Worm (Caenorhabditis elegans): ENCODE data around the gene srx-50.
A peak's percentile ranks its signal among the peaks of the same experiment; 100 is the strongest.

srx-50 gene

DNA sequence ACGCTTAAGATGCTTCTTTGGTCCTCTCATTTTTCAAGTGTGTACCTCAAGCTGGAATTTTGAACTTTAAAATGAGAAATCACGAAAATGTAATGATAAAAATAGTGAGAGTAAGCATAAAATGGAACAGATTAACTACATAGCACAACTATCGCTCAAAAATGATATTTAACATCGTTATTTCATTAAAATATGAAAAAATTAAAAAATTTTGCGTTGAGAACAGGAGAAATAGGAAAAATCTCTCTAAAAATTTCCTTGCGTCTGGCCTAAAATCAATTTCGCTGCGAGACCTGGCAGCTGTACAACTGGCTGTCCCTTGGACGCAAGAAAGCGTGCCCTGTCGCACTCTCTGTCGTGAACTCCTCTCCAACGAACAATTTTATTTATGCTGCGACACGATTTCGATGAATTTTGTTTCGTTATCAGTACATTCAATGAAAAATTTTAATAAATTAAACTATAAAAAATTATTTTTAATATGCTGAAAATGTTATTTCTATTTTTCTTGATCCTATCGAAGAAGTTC lies 26.9 kb downstream of the srx-50 start, which contains the start of gene rps-4 (continued):
- TF ChIP-seq nhr-76 (tag; optimal IDR thresholded peaks at IDR 0.05) (no peak), mep-1 (tag; optimal IDR thresholded peaks at IDR 0.05) (peak; percentile 96), tlp-1 (tag; optimal IDR thresholded peaks at IDR 0.05) (no peak), nhr-90 (tag; optimal IDR thresholded peaks at IDR 0.05; ENCODE audit: poor library complexity) (peak; percentile 89), lsy-2 (tag; optimal IDR thresholded peaks at IDR 0.05) (peak; percentile 91 to 95), lir-3 (tag; optimal IDR thresholded peaks at IDR 0.05; ENCODE audit: poor library complexity) (peak; percentile 74), zag-1 (tag; optimal IDR thresholded peaks at IDR 0.05) (no peak), mdl-1 (tag; optimal IDR thresholded peaks at IDR 0.05) (peak in 1 of 2 experiments; percentile 73), ceh-8 (GFP tag; optimal IDR thresholded peaks at IDR 0.05) (peak; percentile 74), C04F5.9 (tag; optimal IDR thresholded peaks at IDR 0.05) (peak; percentile 62), mab-9 (GFP tag; IDR thresholded peaks at IDR 0.05) (no peak), efl-3 (GFP tag; optimal IDR thresholded peaks at IDR 0.05) (no peak), egl-27 (tag; optimal IDR thresholded peaks at IDR 0.05) (no peak), ets-5 (GFP tag; IDR thresholded peaks at IDR 0.05) (no peak), lin-14 (GFP tag; optimal IDR thresholded peaks at IDR 0.05) (peak; percentile 96), nhr-237 (tag; optimal IDR thresholded peaks at IDR 0.05) (peak; percentile 71), xbp-1 (tag; optimal IDR thresholded peaks at IDR 0.05) (peak; percentile 92), nhr-11 (tag; optimal IDR thresholded peaks at IDR 0.05) (peak; percentile 65), pag-3 (tag; optimal IDR thresholded peaks at IDR 0.05; ENCODE audit: borderline replicate concordance, insufficient read depth) (no peak), unc-130 (tag; optimal IDR thresholded peaks at IDR 0.05) (peak; percentile 81), alr-1 (tag; optimal IDR thresholded peaks at IDR 0.05; ENCODE audit: borderline replicate concordance) (no peak), pqm-1 (tag; optimal IDR thresholded peaks at IDR 0.05) (no peak), nhr-20 (tag; optimal IDR thresholded peaks at IDR 0.05) (peak; percentile 93), tbx-2 (tag; optimal IDR thresholded peaks at IDR 0.05) (peak; percentile 92), ceh-63 (GFP tag; optimal IDR thresholded peaks at IDR 0.05) (no peak), hpl-2 (GFP tag; optimal IDR thresholded peaks at IDR 0.05) (peak; percentile 85), fos-1 (tag; optimal IDR thresholded peaks at IDR 0.05) (peak; percentile 61), nhr-71 (tag; optimal IDR thresholded peaks at IDR 0.05) (peak; percentile 95), unc-30 (tag; optimal IDR thresholded peaks at IDR 0.05) (no peak), sup-37 (GFP tag; optimal IDR thresholded peaks at IDR 0.05) (peak; percentile 72), dpl-1 (GFP tag; optimal IDR thresholded peaks at IDR 0.05) (peak; percentile 82 to 87 (median 83)), ceh-90 (tag; optimal IDR thresholded peaks at IDR 0.05) (peak; percentile 58), F16B12.6 (tag; optimal IDR thresholded peaks at IDR 0.05) (peak; percentile 65), pax-3 (tag; optimal IDR thresholded peaks at IDR 0.05) (peak; percentile 68), grh-1 (GFP tag; IDR thresholded peaks at IDR 0.05) (peak; percentile 80), sox-4 (tag; optimal IDR thresholded peaks at IDR 0.05) (peak; percentile 70), swsn-7 (tag; optimal IDR thresholded peaks at IDR 0.05) (peak; percentile 91), efl-1 (optimal IDR thresholded peaks at IDR 0.05) (peak; percentile 88 to 91), efl-1 (GFP tag; optimal IDR thresholded peaks at IDR 0.05 in 1 of 2) (peak; percentile 83 to 97), mef-2 (tag; optimal IDR thresholded peaks at IDR 0.05) (peak; percentile 51), nhr-47 (tag; optimal IDR thresholded peaks at IDR 0.05) (peak; percentile 92), ztf-11 (tag; optimal IDR thresholded peaks at IDR 0.05) (peak in 1 of 2 experiments; percentile 74), blmp-1 (tag; optimal IDR thresholded peaks at IDR 0.05) (peak; percentile 69), elt-2 (tag; optimal IDR thresholded peaks at IDR 0.05) (peak; percentile 75), hlh-17 (GFP tag; optimal IDR thresholded peaks at IDR 0.05; ENCODE audit: borderline replicate concordance) (no peak), aha-1 (tag; optimal IDR thresholded peaks at IDR 0.05) (no peak), ztf-4 (tag; optimal IDR thresholded peaks at IDR 0.05) (peak; percentile 54), sptf-1 (tag; optimal IDR thresholded peaks at IDR 0.05) (no peak), ceh-82 (tag; optimal IDR thresholded peaks at IDR 0.05) (peak; percentile 74 to 95 (median 74)), nhr-84 (tag; optimal IDR thresholded peaks at IDR 0.05) (no peak), fkh-4 (tag; optimal IDR thresholded peaks at IDR 0.05; ENCODE audit: borderline replicate concordance) (peak; percentile 26), ama-1 (optimal IDR thresholded peaks at IDR 0.05) (peak; percentile 19)

Data from whole organism, L1 larva.